Worm (Caenorhabditis elegans): Measurements from ENCODE around the gene K06H7.7.
A peak's percentile ranks its signal among the peaks of the same experiment; 100 is the strongest.

The K06H7.7 gene

ce11 chrIII:8121923-8122322 is 36.6 kb upstream of the K06H7.7 start (continued):
- no peak for TF ChIP-seq egl-13 (tag; optimal IDR thresholded peaks at IDR 0.05)
- no peak for TF ChIP-seq mdl-1 (tag; optimal IDR thresholded peaks at IDR 0.05)
- no peak for TF ChIP-seq hlh-17 (GFP tag; optimal IDR thresholded peaks at IDR 0.05; ENCODE audit: borderline replicate concordance)
- no peak for TF ChIP-seq unc-98 (GFP tag; IDR thresholded peaks at IDR 0.05)
- peak; percentile 23 for TF ChIP-seq ztf-4 (tag; optimal IDR thresholded peaks at IDR 0.05)

ce11 chrIII:8121132-8121531 is 35.9 kb upstream of the K06H7.7 start, which contains the start of gene gei-8:
Gene gei-8, minus strand, starts transcription at chrIII:8121232.
- TF ChIP-seq isw-1 (GFP tag; IDR thresholded peaks at IDR 0.05) (no peak), dsc-1 (tag; optimal IDR thresholded peaks at IDR 0.05) (peak; percentile 38)

- TF ChIP-seq elt-2 (tag; optimal IDR thresholded peaks at IDR 0.05): no peak
- no peak for TF ChIP-seq nhr-237 (tag; optimal IDR thresholded peaks at IDR 0.05)
- TF ChIP-seq vab-15 (tag; optimal IDR thresholded peaks at IDR 0.05): no peak
- no peak for TF ChIP-seq unc-98 (GFP tag; IDR thresholded peaks at IDR 0.05)
- TF ChIP-seq nhr-90 (tag; optimal IDR thresholded peaks at IDR 0.05; ENCODE audit: poor library complexity): no peak
- TF ChIP-seq alr-1 (tag; optimal IDR thresholded peaks at IDR 0.05; ENCODE audit: borderline replicate concordance): no peak
- TF ChIP-seq snpc-4 (tag; optimal IDR thresholded peaks at IDR 0.05): no peak
- no peak for TF ChIP-seq ets-5 (GFP tag; IDR thresholded peaks at IDR 0.05)
- TF ChIP-seq rnt-1 (tag; optimal IDR thresholded peaks at IDR 0.05): no peak
- no peak for TF ChIP-seq C04F5.9 (tag; optimal IDR thresholded peaks at IDR 0.05)
- no peak for TF ChIP-seq unc-62 (GFP tag; optimal IDR thresholded peaks at IDR 0.05)
- no peak for TF ChIP-seq nhr-77 (tag; optimal IDR thresholded peaks at IDR 0.05)
- TF ChIP-seq unc-86 (tag; optimal IDR thresholded peaks at IDR 0.05): no peak
- no peak for TF ChIP-seq zag-1 (tag; optimal IDR thresholded peaks at IDR 0.05)
- TF ChIP-seq blmp-1 (tag; optimal IDR thresholded peaks at IDR 0.05): no peak
- TF ChIP-seq nhr-47 (tag; optimal IDR thresholded peaks at IDR 0.05): no peak
- no peak for TF ChIP-seq nhr-71 (tag; optimal IDR thresholded peaks at IDR 0.05)
These were observed 31.9 kb upstream of the K06H7.7 start for ce11 chrIII:8117155-8117554.

- no peak for TF ChIP-seq nhr-237 (tag; optimal IDR thresholded peaks at IDR 0.05)
- TF ChIP-seq zag-1 (tag; optimal IDR thresholded peaks at IDR 0.05): no peak
- no peak for TF ChIP-seq vab-15 (tag; optimal IDR thresholded peaks at IDR 0.05)
- no peak for TF ChIP-seq nhr-19 (GFP tag; conservative IDR thresholded peaks at IDR 0.05)
- no peak for TF ChIP-seq pax-3 (tag; optimal IDR thresholded peaks at IDR 0.05)
- TF ChIP-seq lin-15B (tag; optimal IDR thresholded peaks at IDR 0.05): no peak
- TF ChIP-seq unc-98 (GFP tag; IDR thresholded peaks at IDR 0.05): no peak
- TF ChIP-seq isw-1 (GFP tag; IDR thresholded peaks at IDR 0.05): no peak
- no peak for TF ChIP-seq hlh-4 (tag; optimal IDR thresholded peaks at IDR 0.05)
- TF ChIP-seq jun-1 (tag; optimal IDR thresholded peaks at IDR 0.05): no peak
- TF ChIP-seq elt-2 (tag; optimal IDR thresholded peaks at IDR 0.05): no peak
- no peak for TF ChIP-seq unc-30 (tag; optimal IDR thresholded peaks at IDR 0.05)
These were observed 30.6 kb upstream of the K06H7.7 start for ce11 chrIII:8115877-8116276.

- TF ChIP-seq ets-5 (GFP tag; IDR thresholded peaks at IDR 0.05) (no peak), efl-1 (optimal IDR thresholded peaks at IDR 0.05) (no peak), efl-1 (GFP tag; optimal IDR thresholded peaks at IDR 0.05 in 1 of 2) (peak in 1 of 2 experiments; percentile 24)
These were observed 26.1 kb upstream of the K06H7.7 start for ce11 chrIII:8111347-8111746.

ce11 chrIII:8109459-8110057 is 24.3 kb upstream of the K06H7.7 start:
- TF ChIP-seq ceh-63 (GFP tag; optimal IDR thresholded peaks at IDR 0.05) (no peak), fkh-4 (tag; optimal IDR thresholded peaks at IDR 0.05; ENCODE audit: borderline replicate concordance) (no peak), F16B12.6 (tag; optimal IDR thresholded peaks at IDR 0.05) (peak; percentile 11), nhr-84 (tag; optimal IDR thresholded peaks at IDR 0.05) (no peak), elt-3 (tag; optimal IDR thresholded peaks at IDR 0.05) (peak in 2 of 6 experiments; percentile 22 to 24), sptf-1 (tag; optimal IDR thresholded peaks at IDR 0.05) (no peak), nhr-20 (tag; optimal IDR thresholded peaks at IDR 0.05) (peak; percentile 78), vab-15 (tag; optimal IDR thresholded peaks at IDR 0.05) (peak; percentile 55), sox-4 (tag; optimal IDR thresholded peaks at IDR 0.05) (no peak), unc-62 (GFP tag; optimal IDR thresholded peaks at IDR 0.05) (no peak), ceh-82 (tag; optimal IDR thresholded peaks at IDR 0.05) (peak in 2 of 3 experiments; percentile 32 to 74), nhr-11 (tag; optimal IDR thresholded peaks at IDR 0.05) (no peak), nhr-76 (tag; optimal IDR thresholded peaks at IDR 0.05) (no peak), elt-2 (tag; optimal IDR thresholded peaks at IDR 0.05) (no peak), mep-1 (tag; optimal IDR thresholded peaks at IDR 0.05) (peak; percentile 75), sup-37 (GFP tag; optimal IDR thresholded peaks at IDR 0.05) (peak; percentile 31)
